Worm (Caenorhabditis elegans) whole organism, late embryonic: ENCODE results near the gene Y53F4B.1.

Experiments
- ama-1 ChIP-seq: fragments of 150-350 bp; optimal IDR thresholded peaks from 2 replicates; lab custom pipeline; 2014
- hlh-8 ChIP-seq: sonication (generic microtip); optimal IDR thresholded peaks from 2 replicates; lab custom pipeline; 2016; ENCODE audit warnings: missing genotype, missing genetic modification characterization, missing compliant biosample characterization
- nfya-1 ChIP-seq: sonication (generic microtip); optimal IDR thresholded peaks from 2 replicates; lab custom pipeline; 2017; ENCODE audit warnings: missing genetic modification characterization, mild to moderate bottlenecking, missing compliant biosample characterization, antibody characterized with exemption, moderate library complexity
- nhr-11 ChIP-seq: fragments of 150-350 bp; optimal IDR thresholded peaks from 2 replicates; lab custom pipeline; 2014; ENCODE audit warnings: missing biosample characterization, missing genetic modification characterization
- pag-3 ChIP-seq: sonication (generic microtip); optimal IDR thresholded peaks from 2 replicates; lab custom pipeline; 2016; ENCODE audit warnings: missing compliant biosample characterization, missing genetic modification characterization, borderline replicate concordance
- rnt-1 ChIP-seq: sonication (generic microtip); optimal IDR thresholded peaks from 2 replicates; lab custom pipeline; 2016; ENCODE audit warnings: missing genetic modification characterization, missing compliant biosample characterization
- zip-5 ChIP-seq: sonication (generic microtip); optimal IDR thresholded peaks from 2 replicates; lab custom pipeline; 2016; ENCODE audit warnings: missing genetic modification characterization, missing compliant biosample characterization

DNA sequence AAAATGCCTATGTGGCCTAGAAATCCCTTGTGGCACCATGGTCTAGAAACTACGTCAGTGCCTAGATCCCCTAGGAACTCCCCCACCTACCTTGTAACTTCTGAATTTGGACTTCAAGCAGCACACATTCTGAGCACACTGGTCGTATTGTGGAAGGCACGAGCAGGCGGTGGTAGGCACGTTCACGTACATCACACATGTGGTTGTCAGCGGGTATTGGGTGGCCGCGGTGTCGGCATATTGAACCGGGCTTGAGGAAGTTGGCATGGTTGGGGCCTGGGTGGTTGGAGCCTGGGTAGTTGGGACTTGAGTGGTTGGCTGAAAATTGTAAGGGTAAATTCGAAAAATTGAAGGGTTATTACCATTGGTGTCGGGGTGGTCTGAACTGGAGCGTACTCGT, 50.3 kb downstream of the Y53F4B.1 start:
- TF ChIP-seq nhr-11 (tag; lab: Kevin White, UChicago) (no peak), hlh-8 (no peak), zip-5 (tag; lab: Kevin White, UChicago) (no peak), ama-1 (lab: Kevin White, UChicago) (no peak), nfya-1 (tag; lab: Kevin White, UChicago) (no peak), pag-3 (tag; lab: Kevin White, UChicago) (no peak), rnt-1 (tag; lab: Kevin White, UChicago) (no peak)
